Worm (Caenorhabditis elegans) whole organism, midembryonic: Measurements from ENCODE around the gene cyp-29A2.

ENCODE experiments used
- T22C8.4 ChIP-seq: fragments of 200-800 bp; sonication (Bioruptor generic); IDR thresholded peaks from 2 replicates; pipeline ENCODE4 v1.3.6; 2022; ENCODE audit warnings: missing genetic modification characterization, missing compliant biosample characterization
- cog-1 ChIP-seq: sonication (generic microtip); optimal IDR thresholded peaks from 2 replicates; lab custom pipeline; 2016; ENCODE audit warnings: missing genetic modification characterization, missing compliant biosample characterization
- flt-1 ChIP-seq: fragments of 200-800 bp; sonication (Bioruptor generic); IDR thresholded peaks from 2 replicates; pipeline ENCODE4 v1.3.6; 2022; ENCODE audit warnings: missing genetic modification characterization, missing compliant biosample characterization
- klf-2 ChIP-seq: fragments of 200-800 bp; sonication (Bioruptor generic); conservative IDR thresholded peaks from 2 replicates; pipeline ENCODE4 v1.3.6; 2022; ENCODE audit warnings: missing genetic modification reagents, missing genetic modification characterization, missing compliant biosample characterization
- med-1 ChIP-seq: sonication (generic microtip); optimal IDR thresholded peaks from 2 replicates; lab custom pipeline; 2017; ENCODE audit warnings: missing genetic modification characterization, mild to moderate bottlenecking, missing compliant biosample characterization, antibody characterized with exemption, missing genetic modification reagents; ENCODE audit not compliant: insufficient read depth
- ref-1 ChIP-seq: fragments of 200-800 bp; sonication (Bioruptor generic); conservative IDR thresholded peaks from 2 replicates; pipeline ENCODE4 v1.3.6; 2022; ENCODE audit warnings: missing genetic modification reagents, missing genetic modification characterization, missing compliant biosample characterization
- tab-1 ChIP-seq: fragments of 200-800 bp; sonication (Bioruptor generic); IDR thresholded peaks from 2 replicates; pipeline ENCODE4 v1.3.6; 2022; ENCODE audit warnings: missing genetic modification characterization, missing compliant biosample characterization
- ztf-23 ChIP-seq: fragments of 200-800 bp; sonication (Bioruptor generic); IDR thresholded peaks from 2 replicates; pipeline ENCODE4 v1.3.6; 2022; ENCODE audit warnings: missing genetic modification reagents, missing genetic modification characterization, missing compliant biosample characterization
- ztf-29 ChIP-seq: fragments of 200-800 bp; sonication (Bioruptor generic); IDR thresholded peaks from 2 replicates; pipeline ENCODE4 v1.3.6; 2022; ENCODE audit warnings: missing genetic modification reagents, missing genetic modification characterization, missing compliant biosample characterization

Gene cyp-29A2

ce11 chrV:11251798-11252197, 34.4 kb downstream of the cyp-29A2 start:
- no peak for TF ChIP-seq ref-1
- no peak for TF ChIP-seq flt-1 (GFP tag; lab: Robert Waterston, UW)
- no peak for TF ChIP-seq T22C8.4
- no peak for TF ChIP-seq ztf-23 (GFP tag; lab: Robert Waterston, UW)
- no peak for TF ChIP-seq ztf-29 (GFP tag; lab: Robert Waterston, UW)
- no peak for TF ChIP-seq tab-1 (GFP tag; lab: Robert Waterston, UW)
- TF ChIP-seq med-1 = no peak
- TF ChIP-seq klf-2 (GFP tag; lab: Robert Waterston, UW) = no peak
- no peak for TF ChIP-seq cog-1 (tag; lab: Kevin White, UChicago)

ce11 chrV:11252429-11252828, 35.0 kb downstream of the cyp-29A2 start, which contains the start of gene srsx-33:
srsx-33 (minus strand) TSS chrV:11252529.
- no peak for TF ChIP-seq ztf-29 (GFP tag; lab: Robert Waterston, UW)
- no peak for TF ChIP-seq klf-2 (GFP tag; lab: Robert Waterston, UW)
- no peak for TF ChIP-seq ztf-23 (GFP tag; lab: Robert Waterston, UW)
- TF ChIP-seq tab-1 (GFP tag; lab: Robert Waterston, UW) = no peak
- no peak for TF ChIP-seq T22C8.4
- TF ChIP-seq med-1 = no peak
- TF ChIP-seq cog-1 (tag; lab: Kevin White, UChicago) = no peak
- no peak for TF ChIP-seq flt-1 (GFP tag; lab: Robert Waterston, UW)
- TF ChIP-seq ref-1 = no peak

ce11 chrV:11254980-11255379, 37.6 kb downstream of the cyp-29A2 start, which contains the start of gene srsx-31:
srsx-31 (minus strand) TSS chrV:11255080.
- no peak for TF ChIP-seq ztf-23 (GFP tag; lab: Robert Waterston, UW)
- no peak for TF ChIP-seq ztf-29 (GFP tag; lab: Robert Waterston, UW)
- TF ChIP-seq flt-1 (GFP tag; lab: Robert Waterston, UW) = no peak
- TF ChIP-seq ref-1 = no peak
- TF ChIP-seq med-1 = no peak
- no peak for TF ChIP-seq T22C8.4
- no peak for TF ChIP-seq klf-2 (GFP tag; lab: Robert Waterston, UW)
- TF ChIP-seq cog-1 (tag; lab: Kevin White, UChicago) = no peak
- no peak for TF ChIP-seq tab-1 (GFP tag; lab: Robert Waterston, UW)

- TF ChIP-seq klf-2 (GFP tag; lab: Robert Waterston, UW) (no peak), tab-1 (GFP tag; lab: Robert Waterston, UW) (no peak), med-1 (no peak), flt-1 (GFP tag; lab: Robert Waterston, UW) (no peak), ztf-29 (GFP tag; lab: Robert Waterston, UW) (no peak), T22C8.4 (no peak), cog-1 (tag; lab: Kevin White, UChicago) (no peak), ref-1 (no peak), ztf-23 (GFP tag; lab: Robert Waterston, UW) (no peak)
These were observed 41.5 kb downstream of the cyp-29A2 start, which contains the start of gene lgc-36 for ce11 chrV:11258896-11259295. lgc-36 (minus strand) TSS chrV:11258996.

- TF ChIP-seq ref-1 = no peak
- TF ChIP-seq ztf-29 (GFP tag; lab: Robert Waterston, UW) = no peak
- no peak for TF ChIP-seq cog-1 (tag; lab: Kevin White, UChicago)
- no peak for TF ChIP-seq klf-2 (GFP tag; lab: Robert Waterston, UW)
- no peak for TF ChIP-seq med-1
These were observed 43.2 kb downstream of the cyp-29A2 start, which contains the start of gene F07B10.7 for ce11 chrV:11260622-11261021. F07B10.7 (minus strand) TSS chrV:11260722.

ce11 chrV:11263025-11263424, 45.6 kb downstream of the cyp-29A2 start, which contains the start of gene F07B10.4:
F07B10.4 (minus strand) TSS chrV:11263125.
- TF ChIP-seq klf-2 (GFP tag; lab: Robert Waterston, UW) = no peak
- no peak for TF ChIP-seq T22C8.4
- no peak for TF ChIP-seq cog-1 (tag; lab: Kevin White, UChicago)
- TF ChIP-seq flt-1 (GFP tag; lab: Robert Waterston, UW) = no peak
- no peak for TF ChIP-seq ztf-23 (GFP tag; lab: Robert Waterston, UW)
- no peak for TF ChIP-seq tab-1 (GFP tag; lab: Robert Waterston, UW)
- no peak for TF ChIP-seq ref-1
- TF ChIP-seq med-1 = no peak
- no peak for TF ChIP-seq ztf-29 (GFP tag; lab: Robert Waterston, UW)

ce11 chrV:11265482-11265881, 48.1 kb downstream of the cyp-29A2 start, which contains the start of gene cln-3.1:
cln-3.1 (minus strand) TSS chrV:11265652.
- TF ChIP-seq T22C8.4 (no peak), tab-1 (GFP tag; lab: Robert Waterston, UW) (no peak), ztf-23 (GFP tag; lab: Robert Waterston, UW) (no peak), flt-1 (GFP tag; lab: Robert Waterston, UW) (no peak), ref-1 (no peak), klf-2 (GFP tag; lab: Robert Waterston, UW) (no peak), ztf-29 (GFP tag; lab: Robert Waterston, UW) (no peak), cog-1 (tag; lab: Kevin White, UChicago) (no peak)

- no peak for TF ChIP-seq T22C8.4
- no peak for TF ChIP-seq ztf-29 (GFP tag; lab: Robert Waterston, UW)
- no peak for TF ChIP-seq cog-1 (tag; lab: Kevin White, UChicago)
- no peak for TF ChIP-seq ref-1
- TF ChIP-seq flt-1 (GFP tag; lab: Robert Waterston, UW) = no peak
- TF ChIP-seq med-1 = no peak
- TF ChIP-seq ztf-23 (GFP tag; lab: Robert Waterston, UW) = no peak
- no peak for TF ChIP-seq klf-2 (GFP tag; lab: Robert Waterston, UW)
- no peak for TF ChIP-seq tab-1 (GFP tag; lab: Robert Waterston, UW)
These were observed 49.3 kb downstream of the cyp-29A2 start, which contains the start of gene str-116 for ce11 chrV:11266681-11267080. str-116 (plus strand) TSS chrV:11266981.

- TF ChIP-seq med-1 (no peak), flt-1 (GFP tag; lab: Robert Waterston, UW) (no peak), cog-1 (tag; lab: Kevin White, UChicago) (no peak), ztf-23 (GFP tag; lab: Robert Waterston, UW) (no peak), ref-1 (no peak), T22C8.4 (no peak)
These were observed 51.4 kb downstream of the cyp-29A2 start, which contains the start of gene str-115 for ce11 chrV:11268791-11269190. str-115 (plus strand) TSS chrV:11269091.
